Worm (Caenorhabditis elegans) whole organism, mixed stage, embryonic: Measurements from ENCODE around the gene srv-32.

ENCODE experiments used
- M03D4.4 ChIP-seq: sonication (generic microtip); optimal IDR thresholded peaks from 2 replicates; lab custom pipeline; 2017; ENCODE audit warnings: mild to moderate bottlenecking, missing genetic modification characterization, missing compliant biosample characterization
- elt-3 ChIP-seq: fragments of 150-350 bp; optimal IDR thresholded peaks from 2 replicates; lab custom pipeline; 2014; ENCODE audit warnings: missing biosample characterization, missing genetic modification characterization
- lin-13 ChIP-seq: fragments of 150-350 bp; optimal IDR thresholded peaks from 2 replicates; lab custom pipeline; 2014; ENCODE audit warnings: missing biosample characterization, missing genetic modification characterization
- nhr-2 ChIP-seq: fragments of 150-350 bp; optimal IDR thresholded peaks from 2 replicates; lab custom pipeline; 2014; ENCODE audit warnings: missing biosample characterization, missing genetic modification characterization
- pha-4 ChIP-seq: fragments of 150-350 bp; optimal IDR thresholded peaks from 2 replicates; lab custom pipeline; 2018; ENCODE audit warnings: missing biosample characterization, missing genetic modification reagents, missing genetic modification characterization
- sem-2 ChIP-seq: fragments of 200-800 bp; sonication (Bioruptor generic); optimal IDR thresholded peaks from 2 replicates; lab custom pipeline; 2018; ENCODE audit warnings: mild to moderate bottlenecking, missing genetic modification characterization, missing compliant biosample characterization

- no peak for TF ChIP-seq sem-2 (GFP tag; lab: Kevin White, UChicago)
- no peak for TF ChIP-seq elt-3 (tag; lab: Kevin White, UChicago)
- no peak for TF ChIP-seq lin-13
- TF ChIP-seq pha-4 (tag; lab: Kevin White, UChicago) = peak; percentile 54
- peak; percentile 56 for TF ChIP-seq nhr-2 (tag; lab: Kevin White, UChicago)
- TF ChIP-seq M03D4.4 (tag; lab: Kevin White, UChicago) = no peak
Measured at ce11 chrIV:6321667-6322066, 39.6 kb upstream of the srv-32 start, which contains the start of gene Y73B6BL.29.
